Worm (Caenorhabditis elegans) whole organism, early embryonic: ENCODE measurements around the gene pgm-2.

Source experiments
- B0310.2 ChIP-seq: sonication (generic microtip); optimal IDR thresholded peaks from 2 replicates; lab custom pipeline; 2016; ENCODE audit warnings: mild to moderate bottlenecking, missing genetic modification characterization, missing compliant biosample characterization
- F13C5.2 ChIP-seq: sonication (generic microtip); optimal IDR thresholded peaks from 2 replicates; lab custom pipeline; 2017; ENCODE audit warnings: mild to moderate bottlenecking, missing genetic modification characterization, inconsistent platforms, missing compliant biosample characterization
- aly-1 ChIP-seq: sonication (generic microtip); optimal IDR thresholded peaks from 2 replicates; lab custom pipeline; 2016; ENCODE audit warnings: missing genetic modification characterization, missing compliant biosample characterization
- ama-1 ChIP-seq: fragments of 150-350 bp; optimal IDR thresholded peaks from 2 replicates; lab custom pipeline; 2014
- ceh-13 ChIP-seq: fragments of 200-800 bp; sonication (Bioruptor generic); optimal IDR thresholded peaks from 2 replicates; lab custom pipeline; 2018; ENCODE audit warnings: mild to moderate bottlenecking, missing genetic modification characterization, missing compliant biosample characterization
- ceh-36 ChIP-seq: sonication (generic microtip); optimal IDR thresholded peaks from 2 replicates; lab custom pipeline; 2016; ENCODE audit warnings: missing genetic modification characterization, inconsistent platforms, missing compliant biosample characterization
- ets-7 ChIP-seq: sonication (generic microtip); optimal IDR thresholded peaks from 2 replicates; lab custom pipeline; 2016; ENCODE audit warnings: missing genotype, missing genetic modification characterization, missing compliant biosample characterization
- flt-1 ChIP-seq: fragments of 200-800 bp; sonication (Bioruptor generic); IDR thresholded peaks from 2 replicates; pipeline ENCODE4 v1.3.6; 2022; ENCODE audit warnings: missing genetic modification characterization, missing compliant biosample characterization
- hmbx-1 ChIP-seq: sonication (generic microtip); optimal IDR thresholded peaks from 2 replicates; lab custom pipeline; 2016; ENCODE audit warnings: mild to moderate bottlenecking, missing genetic modification characterization, missing compliant biosample characterization
- hmg-4 ChIP-seq: fragments of 200-800 bp; sonication (Bioruptor generic); optimal IDR thresholded peaks from 2 replicates; lab custom pipeline; 2018; ENCODE audit warnings: mild to moderate bottlenecking, missing genetic modification characterization, missing compliant biosample characterization
- hnd-1 ChIP-seq: sonication (generic microtip); optimal IDR thresholded peaks from 2 replicates; lab custom pipeline; 2016; ENCODE audit warnings: missing genetic modification characterization, missing compliant biosample characterization
- pes-1 ChIP-seq: fragments of 200-800 bp; sonication (Bioruptor generic); IDR thresholded peaks from 2 replicates; pipeline ENCODE4 v1.3.6; 2022; ENCODE audit warnings: missing genetic modification reagents, missing genetic modification characterization, missing compliant biosample characterization
- scrt-1 ChIP-seq: fragments of 200-800 bp; sonication (Bioruptor generic); IDR thresholded peaks from 2 replicates; pipeline ENCODE4 v1.3.6; 2022; ENCODE audit warnings: missing genetic modification characterization, missing compliant biosample characterization
- sea-1 ChIP-seq: fragments of 200-800 bp; sonication (Bioruptor generic); conservative IDR thresholded peaks from 2 replicates; pipeline ENCODE4 v1.3.6; 2022; ENCODE audit warnings: missing genetic modification characterization, missing compliant biosample characterization
- tbx-11 ChIP-seq: fragments of 200-800 bp; sonication (Bioruptor generic); IDR thresholded peaks from 2 replicates; pipeline ENCODE4 v1.3.6; 2022; ENCODE audit warnings: missing genetic modification characterization, missing compliant biosample characterization
- tbx-37 ChIP-seq: fragments of 200-800 bp; sonication (Bioruptor generic); conservative IDR thresholded peaks from 2 replicates; pipeline ENCODE4 v1.3.6; 2022; ENCODE audit warnings: missing genetic modification reagents, missing genetic modification characterization, missing compliant biosample characterization
- tra-4 ChIP-seq: sonication (generic microtip); optimal IDR thresholded peaks from 2 replicates; lab custom pipeline; 2017; ENCODE audit warnings: missing genetic modification characterization, missing compliant biosample characterization

The pgm-2 gene

ce11 chrIII:13333754-13334153 lies 34.6 kb downstream of the pgm-2 start, which contains the start of gene sdz-20:
TSS of gene sdz-20 (plus strand) at chrIII:13334054.
- TF ChIP-seq ets-7 (tag; lab: Kevin White, UChicago), result no peak
- no peak for TF ChIP-seq F13C5.2 (tag; lab: Kevin White, UChicago)
- TF ChIP-seq tbx-11 (GFP tag; lab: Robert Waterston, UW), result no peak
- no peak for TF ChIP-seq hmbx-1 (tag; lab: Kevin White, UChicago)
- TF ChIP-seq hnd-1, result no peak
- no peak for TF ChIP-seq aly-1
- no peak for TF ChIP-seq ceh-36 (tag; lab: Kevin White, UChicago)
- no peak for TF ChIP-seq ama-1 (lab: Kevin White, UChicago)
- TF ChIP-seq tbx-37 (GFP tag; lab: Robert Waterston, UW), result no peak
- no peak for TF ChIP-seq pes-1 (GFP tag; lab: Robert Waterston, UW)

ce11 chrIII:13339672-13340071 lies 40.5 kb downstream of the pgm-2 start, which contains the start of gene F53A2.3:
TSS of gene F53A2.3 (minus strand) at chrIII:13339772.
- no peak for TF ChIP-seq tbx-11 (GFP tag; lab: Robert Waterston, UW)
- TF ChIP-seq aly-1, result no peak
- TF ChIP-seq ets-7 (tag; lab: Kevin White, UChicago), result no peak
- TF ChIP-seq sea-1 (GFP tag; lab: Robert Waterston, UW), result no peak
- no peak for TF ChIP-seq tbx-37 (GFP tag; lab: Robert Waterston, UW)
- TF ChIP-seq hmbx-1 (tag; lab: Kevin White, UChicago), result no peak
- no peak for TF ChIP-seq flt-1 (GFP tag; lab: Robert Waterston, UW)
- no peak for TF ChIP-seq hmg-4 (GFP tag; lab: Kevin White, UChicago)
- no peak for TF ChIP-seq pes-1 (GFP tag; lab: Robert Waterston, UW)
- no peak for TF ChIP-seq scrt-1 (GFP tag; lab: Robert Waterston, UW)
- TF ChIP-seq ceh-36 (tag; lab: Kevin White, UChicago), result no peak
- TF ChIP-seq ceh-13 (GFP tag; lab: Kevin White, UChicago), result no peak
- TF ChIP-seq ama-1 (lab: Kevin White, UChicago), result no peak
- TF ChIP-seq hnd-1, result no peak
- TF ChIP-seq tra-4 (tag; lab: Kevin White, UChicago), result no peak
- no peak for TF ChIP-seq F13C5.2 (tag; lab: Kevin White, UChicago)
- TF ChIP-seq B0310.2 (tag; lab: Kevin White, UChicago), result no peak

DNA sequence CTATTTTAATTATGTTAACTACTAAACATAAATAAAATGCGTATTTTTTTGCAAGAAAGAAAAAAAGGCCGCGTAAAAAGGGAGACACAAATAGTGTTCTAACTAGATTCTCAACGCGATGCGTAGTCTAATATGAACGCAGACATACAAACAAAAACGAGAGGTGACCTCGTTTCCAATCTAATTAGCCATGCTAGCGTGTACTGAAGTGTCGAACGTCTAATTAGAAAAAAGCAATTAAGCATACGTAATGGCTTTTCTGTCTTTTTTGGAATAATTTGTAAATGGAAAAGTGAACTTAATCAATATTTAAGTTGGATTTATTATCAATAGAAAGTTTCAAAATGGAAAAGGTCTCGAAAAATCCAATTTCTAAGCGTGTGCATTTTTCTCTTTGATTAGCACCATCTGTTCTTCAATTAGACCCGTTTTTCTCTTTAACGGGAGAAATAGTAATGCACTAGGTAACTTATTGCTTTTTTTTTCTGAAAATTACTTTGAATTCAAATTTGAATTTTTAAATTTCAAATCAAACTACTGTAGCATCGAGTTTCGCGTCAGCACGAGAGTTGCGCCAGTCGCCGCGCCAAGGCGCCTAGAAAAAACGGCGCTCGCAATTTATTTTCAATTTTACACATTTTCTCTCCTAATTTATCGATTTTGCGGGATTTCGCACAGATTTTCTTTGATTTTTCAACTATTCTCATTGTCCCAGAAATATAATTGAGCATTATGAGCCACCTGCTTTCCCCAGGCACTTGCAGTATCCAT lies 41.5 kb downstream of the pgm-2 start:
- TF ChIP-seq ama-1 (lab: Kevin White, UChicago) (no peak), tbx-37 (GFP tag; lab: Robert Waterston, UW) (no peak), ceh-13 (GFP tag; lab: Kevin White, UChicago) (no peak), ets-7 (tag; lab: Kevin White, UChicago) (no peak), tra-4 (tag; lab: Kevin White, UChicago) (no peak), hmbx-1 (tag; lab: Kevin White, UChicago) (no peak), ceh-36 (tag; lab: Kevin White, UChicago) (no peak), flt-1 (GFP tag; lab: Robert Waterston, UW) (no peak), aly-1 (no peak), hnd-1 (no peak), F13C5.2 (tag; lab: Kevin White, UChicago) (no peak)

DNA sequence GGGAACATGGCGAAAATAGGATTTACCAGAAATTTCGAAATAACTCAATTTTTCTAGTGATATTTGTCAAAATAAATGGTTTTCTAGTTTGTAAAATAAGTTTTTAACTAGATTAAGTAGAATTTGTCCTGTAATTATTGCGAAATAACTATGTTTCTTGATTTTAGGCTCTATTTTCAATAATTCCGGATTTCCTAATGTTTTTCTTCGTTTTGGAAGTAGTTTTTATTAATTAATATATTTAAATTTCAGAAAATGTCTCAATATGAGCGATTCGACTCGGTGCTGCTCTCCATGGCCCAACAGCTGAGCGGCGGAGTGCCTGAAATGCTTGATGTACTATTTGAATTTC lies 42.1 kb downstream of the pgm-2 start, which contains the start of gene nud-1:
Gene nud-1 (plus strand): TSS at position 253 of the 352 bp plus-strand sequence.
- TF ChIP-seq scrt-1 (GFP tag; lab: Robert Waterston, UW), result no peak
- TF ChIP-seq sea-1 (GFP tag; lab: Robert Waterston, UW), result no peak
- TF ChIP-seq hmg-4 (GFP tag; lab: Kevin White, UChicago), result no peak
- no peak for TF ChIP-seq hmbx-1 (tag; lab: Kevin White, UChicago)
- TF ChIP-seq ceh-13 (GFP tag; lab: Kevin White, UChicago), result no peak
- no peak for TF ChIP-seq B0310.2 (tag; lab: Kevin White, UChicago)
- no peak for TF ChIP-seq tbx-37 (GFP tag; lab: Robert Waterston, UW)
- TF ChIP-seq hnd-1, result no peak
- no peak for TF ChIP-seq pes-1 (GFP tag; lab: Robert Waterston, UW)
- TF ChIP-seq ama-1 (lab: Kevin White, UChicago), result no peak
- TF ChIP-seq tbx-11 (GFP tag; lab: Robert Waterston, UW), result no peak
- TF ChIP-seq aly-1, result no peak
- TF ChIP-seq ceh-36 (tag; lab: Kevin White, UChicago), result no peak
- TF ChIP-seq F13C5.2 (tag; lab: Kevin White, UChicago), result no peak
- TF ChIP-seq ets-7 (tag; lab: Kevin White, UChicago), result no peak
- TF ChIP-seq flt-1 (GFP tag; lab: Robert Waterston, UW), result no peak
- TF ChIP-seq tra-4 (tag; lab: Kevin White, UChicago), result no peak

ce11 chrIII:13342079-13342734 lies 43.0 kb downstream of the pgm-2 start, which contains the start of gene dro-1:
TSS of gene dro-1 (plus strand) at chrIII:13342684.
- TF ChIP-seq sea-1 (GFP tag; lab: Robert Waterston, UW) (no peak), tbx-11 (GFP tag; lab: Robert Waterston, UW) (no peak), ceh-13 (GFP tag; lab: Kevin White, UChicago) (no peak), flt-1 (GFP tag; lab: Robert Waterston, UW) (no peak), aly-1 (no peak), ets-7 (tag; lab: Kevin White, UChicago) (no peak), hmbx-1 (tag; lab: Kevin White, UChicago) (no peak), scrt-1 (GFP tag; lab: Robert Waterston, UW) (no peak), B0310.2 (tag; lab: Kevin White, UChicago) (no peak), ama-1 (lab: Kevin White, UChicago) (no peak), hnd-1 (no peak), tbx-37 (GFP tag; lab: Robert Waterston, UW) (no peak)

ce11 chrIII:13343117-13343516 lies 43.9 kb downstream of the pgm-2 start, which contains the start of gene ife-1:
TSS of gene ife-1 (plus strand) at chrIII:13343417.
- TF ChIP-seq ceh-13 (GFP tag; lab: Kevin White, UChicago), result no peak
- no peak for TF ChIP-seq aly-1
- TF ChIP-seq B0310.2 (tag; lab: Kevin White, UChicago), result no peak
- TF ChIP-seq hmbx-1 (tag; lab: Kevin White, UChicago), result no peak
- no peak for TF ChIP-seq flt-1 (GFP tag; lab: Robert Waterston, UW)
- no peak for TF ChIP-seq sea-1 (GFP tag; lab: Robert Waterston, UW)
- TF ChIP-seq tra-4 (tag; lab: Kevin White, UChicago), result no peak
- no peak for TF ChIP-seq pes-1 (GFP tag; lab: Robert Waterston, UW)
- TF ChIP-seq ets-7 (tag; lab: Kevin White, UChicago), result no peak
- no peak for TF ChIP-seq hmg-4 (GFP tag; lab: Kevin White, UChicago)
- TF ChIP-seq tbx-11 (GFP tag; lab: Robert Waterston, UW), result no peak
- no peak for TF ChIP-seq ama-1 (lab: Kevin White, UChicago)
- no peak for TF ChIP-seq tbx-37 (GFP tag; lab: Robert Waterston, UW)
- no peak for TF ChIP-seq scrt-1 (GFP tag; lab: Robert Waterston, UW)
- TF ChIP-seq hnd-1, result no peak
